Fruit fly (Drosophila melanogaster): ENCODE results near the gene Chd1.

The Chd1 gene

DNA sequence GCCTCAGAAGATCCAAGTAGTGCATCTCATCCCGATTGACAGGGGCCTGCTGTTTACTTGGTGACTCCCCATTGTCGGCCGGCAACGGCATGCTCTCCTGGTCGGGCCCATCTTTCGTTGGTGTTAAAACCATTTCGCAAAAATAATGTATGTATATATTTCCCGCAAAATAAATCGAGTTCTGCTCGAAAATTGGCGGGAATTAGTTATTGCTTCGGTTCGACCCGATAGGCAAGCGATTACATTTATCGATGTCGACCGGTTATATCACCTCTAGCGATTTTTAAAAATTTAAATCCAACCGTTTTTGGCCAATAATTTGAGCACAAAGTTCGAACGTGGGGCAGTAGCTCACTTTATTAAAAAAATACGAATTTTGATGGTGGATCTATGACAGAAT lies 18.1 kb downstream of the Chd1 start, which contains the start of gene Ts:
Gene Ts, minus strand, starts transcription at position 201 of the 400 bp plus-strand sequence.
- TF ChIP-seq cnc (optimal IDR thresholded peaks at IDR 0.05): no peak
- peak; percentile 34 for TF ChIP-seq bab1 (GFP tag; optimal IDR thresholded peaks at IDR 0.05)
- no peak for TF ChIP-seq CG5204 (GFP tag; optimal IDR thresholded peaks at IDR 0.05)

- TF ChIP-seq CG12768 (GFP tag; optimal IDR thresholded peaks at IDR 0.05) (no peak), CG14711 (tag; optimal IDR thresholded peaks at IDR 0.05) (no peak), Crg-1 (GFP tag; optimal IDR thresholded peaks at IDR 0.05) (no peak), CG11617 (GFP tag; optimal IDR thresholded peaks at IDR 0.05) (no peak), pad (GFP tag; optimal IDR thresholded peaks at IDR 0.05) (no peak), CG7045 (GFP tag; optimal IDR thresholded peaks at IDR 0.05) (no peak), kay (GFP tag; ENCODE audit: borderline replicate concordance) (no peak), cic (GFP tag; optimal IDR thresholded peaks at IDR 0.05) (no peak), CG1620 (GFP tag; optimal IDR thresholded peaks at IDR 0.05) (no peak), tj (GFP tag; optimal IDR thresholded peaks at IDR 0.05) (no peak), Mnt (GFP tag; optimal IDR thresholded peaks at IDR 0.05) (no peak), toe (GFP tag; optimal IDR thresholded peaks at IDR 0.05) (no peak), cnc (optimal IDR thresholded peaks at IDR 0.05) (no peak), CG33017 (tag; optimal IDR thresholded peaks at IDR 0.05) (no peak), bab1 (GFP tag; optimal IDR thresholded peaks at IDR 0.05) (no peak)
Measured at dm6 chr2L:2966917-2967316, 20.6 kb downstream of the Chd1 start.

DNA sequence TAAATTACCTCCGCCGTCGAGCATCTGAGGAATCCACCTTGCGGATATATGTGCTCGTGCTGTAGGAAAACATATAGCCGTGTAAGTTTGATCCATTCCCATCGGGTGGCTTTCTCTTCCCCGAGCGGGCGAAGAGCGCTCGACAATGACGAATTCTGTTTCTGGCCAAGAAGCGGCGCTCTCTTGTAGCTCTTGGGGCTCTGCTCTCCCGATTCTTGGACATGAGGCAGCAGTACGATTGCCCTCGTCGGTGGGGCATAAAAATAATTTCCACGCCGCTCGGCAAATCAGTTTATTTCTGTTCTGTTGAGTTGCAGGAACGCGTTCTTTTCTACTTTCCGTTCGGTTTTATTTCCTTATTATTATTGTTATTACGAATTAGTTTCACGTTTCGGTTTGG lies 28.7 kb downstream of the Chd1 start:
- no peak for TF ChIP-seq CG7101 (tag; optimal IDR thresholded peaks at IDR 0.05)
- TF ChIP-seq bab1 (GFP tag; optimal IDR thresholded peaks at IDR 0.05): no peak
- TF ChIP-seq pad (GFP tag; optimal IDR thresholded peaks at IDR 0.05): no peak
- no peak for TF ChIP-seq tj (GFP tag; optimal IDR thresholded peaks at IDR 0.05)

- TF ChIP-seq cic (GFP tag; optimal IDR thresholded peaks at IDR 0.05) (peak; percentile 44), Crg-1 (GFP tag; optimal IDR thresholded peaks at IDR 0.05) (peak; percentile 35), toe (GFP tag; optimal IDR thresholded peaks at IDR 0.05) (peak; percentile 87), cnc (optimal IDR thresholded peaks at IDR 0.05) (no peak), Hr96 (GFP tag; optimal IDR thresholded peaks at IDR 0.05) (peak; percentile 85), CG1620 (GFP tag; optimal IDR thresholded peaks at IDR 0.05) (peak; percentile 60), Mnt (GFP tag; optimal IDR thresholded peaks at IDR 0.05) (peak; percentile 27), CG14711 (tag; optimal IDR thresholded peaks at IDR 0.05) (peak; percentile 54), CG5204 (GFP tag; optimal IDR thresholded peaks at IDR 0.05) (peak; percentile 89), ovo (GFP tag; optimal IDR thresholded peaks at IDR 0.05) (peak; percentile 42), CG11617 (GFP tag; optimal IDR thresholded peaks at IDR 0.05) (peak; percentile 82), bab1 (GFP tag; optimal IDR thresholded peaks at IDR 0.05) (peak; percentile 24), CG33017 (tag; optimal IDR thresholded peaks at IDR 0.05) (peak; percentile 67), CG7045 (GFP tag; optimal IDR thresholded peaks at IDR 0.05) (peak; percentile 89), Clk (GFP tag; optimal IDR thresholded peaks at IDR 0.05) (peak; percentile 74), kay (GFP tag; ENCODE audit: borderline replicate concordance) (no peak), pad (GFP tag; optimal IDR thresholded peaks at IDR 0.05) (peak; percentile 71), tj (GFP tag; optimal IDR thresholded peaks at IDR 0.05) (peak; percentile 33), CG7101 (tag; optimal IDR thresholded peaks at IDR 0.05) (peak; percentile 74), CG12768 (GFP tag; optimal IDR thresholded peaks at IDR 0.05) (peak; percentile 92)
Measured at dm6 chr2L:2957547-2958174, 29.9 kb downstream of the Chd1 start.

DNA sequence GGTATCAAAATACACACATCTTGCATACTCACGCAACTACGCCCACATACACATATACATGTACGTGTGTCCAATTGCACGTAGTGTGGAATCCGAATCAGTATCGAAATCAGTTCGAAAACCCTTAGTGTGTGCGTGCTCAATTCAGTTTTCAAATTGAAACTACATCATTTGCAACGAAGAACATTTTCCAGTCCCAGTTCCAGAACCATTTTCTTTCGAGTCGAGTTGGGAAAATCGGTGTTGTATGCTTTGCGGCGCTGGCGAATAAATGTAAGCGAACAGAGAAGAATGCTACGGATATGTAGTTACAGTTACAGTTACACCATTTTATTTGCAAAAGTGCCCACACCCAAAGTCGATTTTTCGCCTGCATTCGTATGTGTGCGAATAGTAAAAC lies 30.5 kb downstream of the Chd1 start:
- no peak for TF ChIP-seq CG7045 (GFP tag; optimal IDR thresholded peaks at IDR 0.05)
- no peak for TF ChIP-seq CG7101 (tag; optimal IDR thresholded peaks at IDR 0.05)
- no peak for TF ChIP-seq CG12768 (GFP tag; optimal IDR thresholded peaks at IDR 0.05)
- TF ChIP-seq bab1 (GFP tag; optimal IDR thresholded peaks at IDR 0.05): no peak
- TF ChIP-seq CG1620 (GFP tag; optimal IDR thresholded peaks at IDR 0.05): no peak
- no peak for TF ChIP-seq Crg-1 (GFP tag; optimal IDR thresholded peaks at IDR 0.05)
- no peak for TF ChIP-seq CG11617 (GFP tag; optimal IDR thresholded peaks at IDR 0.05)
- no peak for TF ChIP-seq CG5204 (GFP tag; optimal IDR thresholded peaks at IDR 0.05)
- TF ChIP-seq pad (GFP tag; optimal IDR thresholded peaks at IDR 0.05): no peak
- no peak for TF ChIP-seq kay (GFP tag; ENCODE audit: borderline replicate concordance)
- no peak for TF ChIP-seq CG33017 (tag; optimal IDR thresholded peaks at IDR 0.05)
- TF ChIP-seq ovo (GFP tag; optimal IDR thresholded peaks at IDR 0.05): no peak
- no peak for TF ChIP-seq tj (GFP tag; optimal IDR thresholded peaks at IDR 0.05)
- TF ChIP-seq Hr96 (GFP tag; optimal IDR thresholded peaks at IDR 0.05): no peak
- no peak for TF ChIP-seq cic (GFP tag; optimal IDR thresholded peaks at IDR 0.05)
- no peak for TF ChIP-seq toe (GFP tag; optimal IDR thresholded peaks at IDR 0.05)
- TF ChIP-seq Mnt (GFP tag; optimal IDR thresholded peaks at IDR 0.05): no peak
- no peak for TF ChIP-seq cnc (optimal IDR thresholded peaks at IDR 0.05)

DNA sequence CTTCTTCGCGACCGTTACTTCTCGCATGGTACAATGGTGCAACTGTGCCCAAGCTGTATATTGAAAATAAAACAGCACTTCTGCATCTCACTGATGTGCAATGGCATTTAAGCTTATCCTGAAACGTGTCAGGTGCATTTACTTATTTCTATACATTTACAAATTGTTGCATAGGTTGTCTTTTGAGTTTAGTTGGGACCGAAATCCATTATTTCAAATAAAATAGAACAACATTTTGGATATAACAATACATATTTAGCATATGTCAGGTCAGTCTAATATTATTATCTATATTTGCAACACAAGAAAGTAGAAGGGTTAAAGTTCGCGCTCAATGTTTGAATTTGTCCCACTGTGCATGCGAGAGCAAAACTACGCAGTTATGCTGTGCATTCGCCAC lies 31.2 kb downstream of the Chd1 start:
- TF ChIP-seq cic (GFP tag; optimal IDR thresholded peaks at IDR 0.05): no peak
- no peak for TF ChIP-seq Crg-1 (GFP tag; optimal IDR thresholded peaks at IDR 0.05)
- no peak for TF ChIP-seq Mnt (GFP tag; optimal IDR thresholded peaks at IDR 0.05)
- no peak for TF ChIP-seq CG1620 (GFP tag; optimal IDR thresholded peaks at IDR 0.05)
- peak; percentile 53 for TF ChIP-seq Clk (GFP tag; optimal IDR thresholded peaks at IDR 0.05)
- TF ChIP-seq toe (GFP tag; optimal IDR thresholded peaks at IDR 0.05): no peak
- TF ChIP-seq Hr96 (GFP tag; optimal IDR thresholded peaks at IDR 0.05): peak; percentile 50
- peak; percentile 81 for TF ChIP-seq CG12768 (GFP tag; optimal IDR thresholded peaks at IDR 0.05)
- TF ChIP-seq bab1 (GFP tag; optimal IDR thresholded peaks at IDR 0.05): no peak
- TF ChIP-seq CG14711 (tag; optimal IDR thresholded peaks at IDR 0.05): no peak
- peak; percentile 64 for TF ChIP-seq pad (GFP tag; optimal IDR thresholded peaks at IDR 0.05)
- peak; percentile 47 for TF ChIP-seq CG7101 (tag; optimal IDR thresholded peaks at IDR 0.05)
- no peak for TF ChIP-seq cnc (optimal IDR thresholded peaks at IDR 0.05)
- TF ChIP-seq CG11617 (GFP tag; optimal IDR thresholded peaks at IDR 0.05): peak; percentile 46
- TF ChIP-seq ovo (GFP tag; optimal IDR thresholded peaks at IDR 0.05): no peak
- peak; percentile 1 for TF ChIP-seq tj (GFP tag; optimal IDR thresholded peaks at IDR 0.05)
- TF ChIP-seq CG5204 (GFP tag; optimal IDR thresholded peaks at IDR 0.05): peak; percentile 63
- TF ChIP-seq CG7045 (GFP tag; optimal IDR thresholded peaks at IDR 0.05): peak; percentile 79
- TF ChIP-seq CG33017 (tag; optimal IDR thresholded peaks at IDR 0.05): peak; percentile 72
- TF ChIP-seq kay (GFP tag; ENCODE audit: borderline replicate concordance): peak; percentile 42
